Fruit fly (Drosophila melanogaster) whole organism, embryonic: Measurements from ENCODE around the gene CG43389.

Experiments used
- Atf3 ChIP-seq: fragments of 200-800 bp; sonication (Bioruptor generic); optimal IDR thresholded peaks from 3 replicates; lab custom pipeline; 2016; ENCODE audit warnings: missing biosample characterization, missing genetic modification characterization
- Bteb2 ChIP-seq: fragments of 200-800 bp; sonication (Bioruptor generic); optimal IDR thresholded peaks from 2 replicates; lab custom pipeline; 2016; ENCODE audit warnings: missing biosample characterization, missing genetic modification characterization
- CG11093 ChIP-seq: fragments of 200-800 bp; sonication (Bioruptor generic); IDR thresholded peaks from 3 replicates; pipeline ENCODE4 v1.3.6; 2022; ENCODE audit warnings: missing biosample characterization, missing genetic modification characterization
- CG11696 ChIP-seq: fragments of 200-800 bp; sonication (Bioruptor generic); IDR thresholded peaks from 2 replicates; pipeline ENCODE4 v1.3.6; 2022; ENCODE audit warnings: missing biosample characterization, missing genetic modification characterization
- CG14014 ChIP-seq: fragments of 200-800 bp; sonication (Bioruptor generic); IDR thresholded peaks from 2 replicates; pipeline ENCODE4 v1.3.6; 2022; ENCODE audit warnings: missing biosample characterization, missing genetic modification characterization
- CG14441 ChIP-seq: fragments of 200-800 bp; sonication (Bioruptor generic); IDR thresholded peaks from 2 replicates; pipeline ENCODE4 v1.3.6; 2022; ENCODE audit warnings: missing biosample characterization, missing genetic modification characterization
- CG15073 ChIP-seq: fragments of 200-800 bp; sonication (Bioruptor generic); optimal IDR thresholded peaks from 2 replicates; lab custom pipeline; 2016; ENCODE audit warnings: missing biosample characterization, missing genetic modification characterization
- CG1529 ChIP-seq: fragments of 200-800 bp; sonication (Bioruptor generic); optimal IDR thresholded peaks from 3 replicates; lab custom pipeline; 2018; ENCODE audit warnings: missing biosample characterization, missing genetic modification characterization
- CG1602 ChIP-seq: fragments of 200-800 bp; sonication (Bioruptor generic); optimal IDR thresholded peaks from 3 replicates; lab custom pipeline; 2016; ENCODE audit warnings: missing biosample characterization, missing genetic modification characterization
- CG17612 ChIP-seq: fragments of 200-800 bp; sonication (Bioruptor generic); IDR thresholded peaks from 2 replicates; pipeline ENCODE4 v1.3.6; 2022; ENCODE audit warnings: missing biosample characterization, missing genetic modification characterization
- CG18011 ChIP-seq: fragments of 200-800 bp; sonication (Bioruptor generic); optimal IDR thresholded peaks from 2 replicates; lab custom pipeline; 2017; ENCODE audit warnings: missing biosample characterization, missing genetic modification characterization, mild to moderate bottlenecking, moderate library complexity, missing genotype
- CG30431 ChIP-seq: fragments of 200-800 bp; sonication (Bioruptor generic); optimal IDR thresholded peaks from 2 replicates; lab custom pipeline; 2017; ENCODE audit warnings: missing biosample characterization, missing genetic modification characterization
- CG34224 ChIP-seq: fragments of 200-800 bp; sonication (Bioruptor generic); IDR thresholded peaks from 3 replicates; pipeline ENCODE4 v1.3.6; 2022; ENCODE audit warnings: missing biosample characterization, missing genetic modification characterization; ENCODE audit not compliant: partially characterized antibody
- CG3726 ChIP-seq: fragments of 200-800 bp; sonication (Bioruptor generic); IDR thresholded peaks from 3 replicates; pipeline ENCODE4, ENCODE4 v1.3.6; 2022; ENCODE audit warnings: missing biosample characterization, missing genetic modification characterization
- CG6813 ChIP-seq: fragments of 200-800 bp; sonication (Bioruptor generic); optimal IDR thresholded peaks from 2 replicates; lab custom pipeline; 2017; ENCODE audit warnings: missing biosample characterization, missing genetic modification characterization, mild to moderate bottlenecking, moderate library complexity, missing genetic modification reagents
- CG7556 ChIP-seq: fragments of 200-800 bp; sonication (Bioruptor generic); optimal IDR thresholded peaks from 2 replicates; lab custom pipeline; 2017; ENCODE audit warnings: missing biosample characterization, mild to moderate bottlenecking, missing genetic modification characterization
- CG8290 ChIP-seq, 3 experiments: fragments of 200-800 bp; sonication (Bioruptor generic); optimal IDR thresholded peaks; 2 replicates each; lab custom pipeline; 2016 to 2019; ENCODE audit warnings: missing biosample characterization in 3 of 3, missing genetic modification characterization in 3 of 3, mild to moderate bottlenecking in 2 of 3, moderate library complexity in 1 of 3
- CG9932 ChIP-seq: fragments of 200-800 bp; sonication (Bioruptor generic); IDR thresholded peaks from 2 replicates; pipeline ENCODE4 v1.3.6; 2022; ENCODE audit warnings: missing biosample characterization, missing genetic modification characterization
- CkIIα-i1 ChIP-seq: fragments of 200-800 bp; sonication (Bioruptor generic); IDR thresholded peaks from 2 replicates; pipeline ENCODE4 v1.3.6; 2022; ENCODE audit warnings: missing biosample characterization, missing genetic modification characterization
- Dfd ChIP-seq, 2 experiments: fragments of >200 bp; optimal IDR thresholded peaks; 2 replicates each; lab custom pipeline; 2017; ENCODE audit warnings: missing biosample characterization in 2 of 2, missing genetic modification characterization in 2 of 2
- Drgx ChIP-seq: fragments of 200-800 bp; sonication (Bioruptor generic); IDR thresholded peaks from 2 replicates; pipeline ENCODE4 v1.3.6; 2022; ENCODE audit warnings: missing biosample characterization, missing genetic modification characterization
- Gug ChIP-seq: fragments of 200-800 bp; sonication (Bioruptor generic); IDR thresholded peaks from 4 replicates; pipeline ENCODE4 v1.3.6; 2022; ENCODE audit warnings: missing biosample characterization, missing genetic modification characterization
- Hand ChIP-seq: fragments of 200-800 bp; sonication (Bioruptor generic); optimal IDR thresholded peaks from 2 replicates; lab custom pipeline; 2017; ENCODE audit warnings: mild to moderate bottlenecking, missing biosample characterization, missing genetic modification reagents, missing genetic modification characterization
- NfI ChIP-seq: fragments of 200-800 bp; sonication (Bioruptor generic); optimal IDR thresholded peaks from 3 replicates; lab custom pipeline; 2018; ENCODE audit warnings: missing biosample characterization, mild to moderate bottlenecking, missing genetic modification characterization, moderate library complexity
- Ravus ChIP-seq: fragments of 200-800 bp; sonication (Bioruptor generic); IDR thresholded peaks from 2 replicates; pipeline ENCODE4 v1.3.6; 2022; ENCODE audit warnings: missing biosample characterization, missing genetic modification characterization
- Six4 ChIP-seq: fragments of 200-800 bp; sonication (Bioruptor generic); optimal IDR thresholded peaks from 2 replicates; lab custom pipeline; 2016; ENCODE audit warnings: missing biosample characterization, missing genetic modification characterization
- Trl ChIP-seq, 3 experiments: fragments of >200 bp in 2 of 3; fragments of 200-800 bp in 1 of 3; sonication (Bioruptor generic) in 1 of 3; optimal IDR thresholded peaks; 2 replicates in 1 of 3; 3 replicates in 2 of 3; lab custom pipeline; 2016 to 2017; ENCODE audit warnings: missing biosample characterization in 1 of 3, missing genetic modification characterization in 1 of 3
- aop ChIP-seq: fragments of 200-800 bp; sonication (Bioruptor generic); IDR thresholded peaks from 2 replicates; pipeline ENCODE4 v1.3.6; 2022; ENCODE audit warnings: missing biosample characterization, missing genetic modification characterization
- ash1 ChIP-seq: fragments of 200-800 bp; sonication (Bioruptor generic); optimal IDR thresholded peaks from 2 replicates; lab custom pipeline; 2018; ENCODE audit warnings: missing biosample characterization, mild to moderate bottlenecking, missing genetic modification characterization
- chinmo ChIP-seq: fragments of 200-800 bp; sonication (Bioruptor generic); IDR thresholded peaks from 4 replicates; pipeline ENCODE4 v1.3.6; 2022; ENCODE audit warnings: missing biosample characterization, missing genetic modification characterization; ENCODE audit not compliant: partially characterized antibody
- chm ChIP-seq: fragments of 200-800 bp; sonication (Bioruptor generic); IDR thresholded peaks from 2 replicates; pipeline ENCODE4 v1.3.6; 2022; ENCODE audit warnings: missing biosample characterization, missing genetic modification characterization
- corto ChIP-seq: fragments of 200-800 bp; sonication (Bioruptor generic); optimal IDR thresholded peaks from 2 replicates; lab custom pipeline; 2016; ENCODE audit warnings: missing biosample characterization, mild to moderate bottlenecking, missing genetic modification characterization, moderate library complexity
- cwo ChIP-seq: fragments of 200-800 bp; sonication (Bioruptor generic); optimal IDR thresholded peaks from 3 replicates; lab custom pipeline; 2017; ENCODE audit warnings: missing biosample characterization, missing genetic modification characterization, mild to moderate bottlenecking, moderate library complexity, missing genetic modification reagents
- dimm ChIP-seq: fragments of 200-800 bp; sonication (Bioruptor generic); IDR thresholded peaks from 2 replicates; pipeline ENCODE4 v1.3.6; 2022; ENCODE audit warnings: missing biosample characterization, missing genetic modification characterization
- emc ChIP-seq: fragments of 200-800 bp; sonication (Bioruptor generic); optimal IDR thresholded peaks from 2 replicates; lab custom pipeline; 2016; ENCODE audit warnings: missing biosample characterization, missing genetic modification characterization
- gce ChIP-seq: fragments of 200-800 bp; sonication (Bioruptor generic); IDR thresholded peaks from 3 replicates; pipeline ENCODE4 v1.3.6; 2022; ENCODE audit warnings: missing biosample characterization, missing genetic modification characterization
- gsb-n ChIP-seq: fragments of 200-800 bp; sonication (Bioruptor generic); optimal IDR thresholded peaks from 3 replicates; lab custom pipeline; 2018; ENCODE audit warnings: missing biosample characterization, mild to moderate bottlenecking, missing genetic modification characterization
- gt ChIP-seq: fragments of 200-800 bp; sonication (Bioruptor generic); IDR thresholded peaks from 2 replicates; pipeline ENCODE4 v1.3.6; 2022; ENCODE audit warnings: missing biosample characterization, missing genetic modification characterization
- jing ChIP-seq: fragments of 200-800 bp; sonication (Bioruptor generic); optimal IDR thresholded peaks from 2 replicates; lab custom pipeline; 2018; ENCODE audit warnings: missing biosample characterization, mild to moderate bottlenecking, missing genetic modification characterization
- knrl ChIP-seq: fragments of 200-800 bp; sonication (Bioruptor generic); IDR thresholded peaks from 3 replicates; pipeline ENCODE4 v1.3.6; 2022; ENCODE audit warnings: missing biosample characterization, missing genetic modification characterization; ENCODE audit not compliant: partially characterized antibody
- lbe ChIP-seq: fragments of 200-800 bp; sonication (Bioruptor generic); optimal IDR thresholded peaks from 2 replicates; lab custom pipeline; 2016; ENCODE audit warnings: missing biosample characterization, mild to moderate bottlenecking, missing genetic modification characterization
- nerfin-2 ChIP-seq: fragments of 200-800 bp; sonication (Bioruptor generic); IDR thresholded peaks from 2 replicates; pipeline ENCODE4 v1.3.6; 2022; ENCODE audit warnings: missing biosample characterization, missing genetic modification characterization; ENCODE audit not compliant: partially characterized antibody
- peb ChIP-seq: fragments of 200-800 bp; sonication (Bioruptor generic); IDR thresholded peaks from 2 replicates; pipeline ENCODE4 v1.3.6; 2022; ENCODE audit warnings: missing biosample characterization, missing genetic modification characterization
- ssp ChIP-seq: fragments of 200-800 bp; sonication (Bioruptor generic); IDR thresholded peaks from 2 replicates; pipeline ENCODE4 v1.3.6; 2022; ENCODE audit warnings: missing biosample characterization, missing genetic modification characterization
- tgo ChIP-seq: fragments of 200-800 bp; sonication (Bioruptor generic); IDR thresholded peaks from 3 replicates; pipeline ENCODE4 v1.3.6; 2022; ENCODE audit warnings: missing biosample characterization, missing genetic modification characterization
- trem ChIP-seq: fragments of 200-800 bp; optimal IDR thresholded peaks from 3 replicates; lab custom pipeline; 2019; ENCODE audit warnings: missing biosample characterization, mild to moderate bottlenecking, missing genetic modification characterization, moderate library complexity
- usp ChIP-seq: fragments of >200 bp; optimal IDR thresholded peaks from 2 replicates; lab custom pipeline; 2017; ENCODE audit warnings: missing biosample characterization, missing genetic modification characterization
- z ChIP-seq: fragments of 200-800 bp; sonication (Bioruptor generic); IDR thresholded peaks from 3 replicates; pipeline ENCODE4 v1.3.6; 2022; ENCODE audit warnings: missing biosample characterization, missing genetic modification characterization

CG43389 gene

DNA sequence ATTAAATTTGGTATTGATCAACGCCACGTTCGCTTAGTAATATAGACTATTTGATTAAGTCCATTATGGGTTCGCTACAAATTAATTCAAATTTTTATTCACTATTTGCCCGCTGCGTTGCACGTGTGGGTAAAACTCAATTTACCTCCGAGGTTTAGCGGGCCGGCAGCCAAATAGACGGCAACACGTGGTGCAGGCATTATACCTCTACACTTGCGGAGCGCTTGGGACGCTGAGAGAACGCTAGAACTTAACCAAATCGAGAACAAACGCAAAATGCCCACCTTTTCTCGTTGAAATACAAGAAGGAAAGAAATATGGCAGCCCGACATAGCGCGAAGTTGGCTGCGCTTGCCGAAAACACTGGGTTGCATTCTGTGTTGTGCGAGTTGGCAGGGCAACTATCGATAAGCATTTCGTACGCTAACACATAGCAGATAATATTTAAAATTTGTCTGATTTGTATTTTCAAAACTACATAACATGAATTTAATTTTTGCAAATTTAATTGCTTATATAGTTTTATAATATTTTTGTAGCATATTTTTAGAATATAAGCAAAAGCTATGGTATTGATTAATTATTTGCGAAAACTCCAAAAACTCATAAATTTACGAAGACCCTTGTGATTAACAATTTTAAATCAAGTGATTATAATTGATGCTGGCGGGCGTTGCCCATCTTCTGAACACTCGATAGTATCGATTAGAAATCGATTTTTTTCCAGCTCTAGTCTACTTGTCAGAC is 25.0 kb upstream of the CG43389 start, which contains the start of the genes RpL28 and eIF1 (continued):
- TF ChIP-seq CG15073 (GFP tag; lab: Kevin White, UChicago): no peak
- peak; percentile 83; the same call in 2 of the 3 replicates for TF ChIP-seq CG3726 (GFP tag; lab: Robert Waterston, UW)
- peak; percentile 96 for TF ChIP-seq chm
- TF ChIP-seq CG17612 (GFP tag; lab: Robert Waterston, UW): peak; percentile 54; the same call in 1 of the 2 replicates
- TF ChIP-seq corto (GFP tag; lab: Kevin White, UChicago): peak; percentile 40
- TF ChIP-seq Dfd (GFP tag; optimal IDR thresholded peaks at IDR 0.05; lab: Kevin White, UChicago): no peak
- peak; percentile 74 for TF ChIP-seq gt (GFP tag; lab: Robert Waterston, UW)
- TF ChIP-seq Ravus (GFP tag; lab: Robert Waterston, UW): no peak; the same call in 1 of the 2 replicates
- 0 out of 3 replicates have a peak, but pooled peaks have one; percentile 29 for TF ChIP-seq z
- no peak for TF ChIP-seq jing (GFP tag; lab: Kevin White, UChicago)
- peak; percentile 91 for TF ChIP-seq CG30431 (GFP tag; lab: Kevin White, UChicago)
- TF ChIP-seq trem (tag; lab: Kevin White, UChicago): peak; percentile 99
- TF ChIP-seq dimm: 0 out of 2 replicates have a peak, but pooled peaks have one; percentile 17
- peak; percentile 94 for TF ChIP-seq CG6813
- TF ChIP-seq knrl (GFP tag; lab: Robert Waterston, UW): peak; percentile 82
- TF ChIP-seq cwo (GFP tag; lab: Kevin White, UChicago): peak; percentile 69
- TF ChIP-seq Drgx: no peak
- peak; percentile 86 for TF ChIP-seq gce (GFP tag; lab: Robert Waterston, UW)
- TF ChIP-seq CG14441: peak; percentile 87
- TF ChIP-seq CG11696: peak; percentile 62
- TF ChIP-seq CG1529 (GFP tag; lab: Kevin White, UChicago): peak; percentile 89
- TF ChIP-seq nerfin-2: peak; percentile 51
- peak; percentile 83 for TF ChIP-seq CG18011 (GFP tag; lab: Kevin White, UChicago)
- TF ChIP-seq gsb-n: peak; percentile 52
- TF ChIP-seq CkIIα-i1 (GFP tag; lab: Robert Waterston, UW): peak; percentile 33; the same call in 1 of the 2 replicates
- peak; percentile 90 for TF ChIP-seq emc (GFP tag; lab: Kevin White, UChicago)
- TF ChIP-seq CG1602 (GFP tag; lab: Kevin White, UChicago): peak; percentile 78
- TF ChIP-seq aop (GFP tag; lab: Robert Waterston, UW): 0 out of 2 replicates have a peak, but pooled peaks have one; percentile 41
- peak; percentile 90 for TF ChIP-seq Atf3
- no peak for TF ChIP-seq usp (GFP tag; lab: Kevin White, UChicago)
- peak; percentile 98 for TF ChIP-seq NfI
- peak; percentile 57 for TF ChIP-seq Gug (GFP tag; lab: Robert Waterston, UW)
- TF ChIP-seq ssp (GFP tag; lab: Robert Waterston, UW): peak; percentile 79
- TF ChIP-seq Hand: peak; percentile 81
- TF ChIP-seq lbe (GFP tag; lab: Kevin White, UChicago): peak; percentile 86
- TF ChIP-seq CG11093: peak; percentile 58; the same call in 1 of the 3 replicates
- TF ChIP-seq chinmo: 0 out of 4 replicates have a peak, but pooled peaks have one; percentile 53
- TF ChIP-seq CG7556 (GFP tag; lab: Kevin White, UChicago): peak; percentile 85
- TF ChIP-seq tgo (GFP tag; lab: Robert Waterston, UW): peak; percentile 79
- peak; percentile 86 for TF ChIP-seq Bteb2 (GFP tag; lab: Kevin White, UChicago)
- TF ChIP-seq Six4 (GFP tag; lab: Kevin White, UChicago): peak; percentile 90
- TF ChIP-seq CG8290 (GFP tag; optimal IDR thresholded peaks at IDR 0.05; lab: Kevin White, UChicago): peak; percentile 93
- peak; percentile 89 to 97 for TF ChIP-seq CG8290 (tag; optimal IDR thresholded peaks at IDR 0.05; lab: Kevin White, UChicago)
- peak; percentile 96 for TF ChIP-seq ash1 (GFP tag; lab: Kevin White, UChicago)
- peak; percentile 89 for TF ChIP-seq CG9932 (GFP tag; lab: Robert Waterston, UW)
- no peak for TF ChIP-seq Trl (optimal IDR thresholded peaks at IDR 0.05; lab: Kevin White, UChicago)
- TF ChIP-seq Trl (GFP tag; optimal IDR thresholded peaks at IDR 0.05; lab: Kevin White, UChicago): peak; percentile 94
- TF ChIP-seq CG34224 (GFP tag; lab: Robert Waterston, UW): peak; percentile 69; the same call in 2 of the 3 replicates
- peak; percentile 73 for TF ChIP-seq CG14014 (GFP tag; lab: Robert Waterston, UW)
- peak; percentile 52; the same call in 1 of the 2 replicates for TF ChIP-seq peb (GFP tag; lab: Robert Waterston, UW)
